Worm (Caenorhabditis elegans): ENCODE measurements around the gene ges-1.

- no peak for TF ChIP-seq elt-3 (tag; optimal IDR thresholded peaks at IDR 0.05)
- TF ChIP-seq ceh-82 (tag; optimal IDR thresholded peaks at IDR 0.05), result no peak
- no peak for TF ChIP-seq ztf-11 (tag; optimal IDR thresholded peaks at IDR 0.05)
- TF ChIP-seq nfya-1 (tag; optimal IDR thresholded peaks at IDR 0.05; ENCODE audit: insufficient read depth), result no peak
- no peak for TF ChIP-seq skn-1 (tag; optimal IDR thresholded peaks at IDR 0.05)
- TF ChIP-seq nhr-67 (tag; optimal IDR thresholded peaks at IDR 0.05), result no peak
- TF ChIP-seq pha-4 (tag; optimal IDR thresholded peaks at IDR 0.05), result no peak
- TF ChIP-seq jun-1 (tag; optimal IDR thresholded peaks at IDR 0.05), result no peak
- TF ChIP-seq fos-1 (tag; optimal IDR thresholded peaks at IDR 0.05), result no peak
- TF ChIP-seq sea-2 (GFP tag; optimal IDR thresholded peaks at IDR 0.05), result no peak
- TF ChIP-seq zag-1 (tag; optimal IDR thresholded peaks at IDR 0.05), result no peak
These were observed 12.2 kb upstream of the ges-1 start, which contains the start of gene cnc-1 for ce11 chrV:1444180-1444579.
